Fruit fly (Drosophila melanogaster) whole organism, embryonic: ENCODE data around the gene CG3348.
A peak's percentile ranks its signal among the peaks of the same experiment; 100 is the strongest.

Experiments
- CG11695 ChIP-seq: fragments of 200-800 bp; sonication (Bioruptor generic); IDR thresholded peaks from 3 replicates; pipeline ENCODE4 v1.3.6; 2022; ENCODE audit warnings: missing biosample characterization, missing genetic modification characterization
- CG12071 ChIP-seq: fragments of 200-800 bp; sonication (Bioruptor generic); optimal IDR thresholded peaks from 3 replicates; lab custom pipeline; 2018; ENCODE audit warnings: missing biosample characterization, mild to moderate bottlenecking, missing genetic modification characterization
- CG12769 ChIP-seq: fragments of 200-800 bp; sonication (Bioruptor generic); optimal IDR thresholded peaks from 2 replicates; lab custom pipeline; 2019; ENCODE audit warnings: missing biosample characterization, mild to moderate bottlenecking, missing genetic modification characterization, moderate library complexity
- CG12942 ChIP-seq: fragments of 200-800 bp; sonication (Bioruptor generic); optimal IDR thresholded peaks from 3 replicates; lab custom pipeline; 2016; ENCODE audit warnings: missing biosample characterization, missing genetic modification characterization
- CG17359 ChIP-seq: fragments of 200-800 bp; sonication (Bioruptor generic); optimal IDR thresholded peaks from 3 replicates; lab custom pipeline; 2018; ENCODE audit warnings: missing biosample characterization, mild to moderate bottlenecking, missing genetic modification characterization, moderate library complexity
- CG17612 ChIP-seq: fragments of 200-800 bp; sonication (Bioruptor generic); IDR thresholded peaks from 2 replicates; pipeline ENCODE4 v1.3.6; 2022; ENCODE audit warnings: missing biosample characterization, missing genetic modification characterization
- CG2129 ChIP-seq: fragments of 200-800 bp; sonication (Bioruptor generic); IDR thresholded peaks from 2 replicates; pipeline ENCODE4 v1.3.6; 2022; ENCODE audit warnings: missing biosample characterization, missing genetic modification characterization; ENCODE audit not compliant: partially characterized antibody
- CG43689 ChIP-seq: fragments of 200-800 bp; sonication (Bioruptor generic); IDR thresholded peaks from 2 replicates; pipeline ENCODE4 v1.3.6; 2022; ENCODE audit warnings: missing biosample characterization, missing genetic modification characterization
- CG4404 ChIP-seq: fragments of 200-800 bp; sonication (Bioruptor generic); IDR thresholded peaks from 2 replicates; pipeline ENCODE4 v1.3.6; 2022; ENCODE audit warnings: missing biosample characterization, missing genetic modification characterization
- CG6813 ChIP-seq: fragments of 200-800 bp; sonication (Bioruptor generic); optimal IDR thresholded peaks from 2 replicates; lab custom pipeline; 2017; ENCODE audit warnings: missing biosample characterization, missing genetic modification characterization, mild to moderate bottlenecking, moderate library complexity, missing genetic modification reagents
- CG7745 ChIP-seq: fragments of 200-800 bp; sonication (Bioruptor generic); optimal IDR thresholded peaks from 2 replicates; lab custom pipeline; 2018; ENCODE audit warnings: missing biosample characterization, mild to moderate bottlenecking, missing genetic modification characterization, moderate library complexity
- CG7786 ChIP-seq: fragments of 200-800 bp; sonication (Bioruptor generic); optimal IDR thresholded peaks from 2 replicates; lab custom pipeline; 2016; ENCODE audit warnings: missing biosample characterization, missing genetic modification characterization
- CG7839 ChIP-seq: fragments of 200-800 bp; sonication (Bioruptor generic); optimal IDR thresholded peaks from 3 replicates; lab custom pipeline; 2018; ENCODE audit warnings: missing biosample characterization, mild to moderate bottlenecking, missing genetic modification characterization, moderate library complexity
- CG8290 ChIP-seq, 3 experiments: fragments of 200-800 bp; sonication (Bioruptor generic); optimal IDR thresholded peaks; 2 replicates each; lab custom pipeline; 2016 to 2019; ENCODE audit warnings: missing biosample characterization in 3 of 3, missing genetic modification characterization in 3 of 3, mild to moderate bottlenecking in 2 of 3, moderate library complexity in 1 of 3
- CG8388 ChIP-seq: fragments of 200-800 bp; sonication (Bioruptor generic); optimal IDR thresholded peaks from 2 replicates; lab custom pipeline; 2019; ENCODE audit warnings: missing biosample characterization, mild to moderate bottlenecking, missing genetic modification characterization, moderate library complexity
- CG8478 ChIP-seq: fragments of >200 bp; optimal IDR thresholded peaks from 2 replicates; lab custom pipeline; 2018
- CG8924 ChIP-seq: fragments of 200-800 bp; optimal IDR thresholded peaks from 3 replicates; lab custom pipeline; 2019; ENCODE audit warnings: missing biosample characterization, mild to moderate bottlenecking, missing genetic modification characterization, moderate library complexity
- CG9797 ChIP-seq: fragments of 200-800 bp; sonication (Bioruptor generic); optimal IDR thresholded peaks from 3 replicates; lab custom pipeline; 2018; ENCODE audit warnings: missing biosample characterization, mild to moderate bottlenecking, missing genetic modification characterization
- Drgx ChIP-seq: fragments of 200-800 bp; sonication (Bioruptor generic); IDR thresholded peaks from 2 replicates; pipeline ENCODE4 v1.3.6; 2022; ENCODE audit warnings: missing biosample characterization, missing genetic modification characterization
- Eip74EF ChIP-seq, 2 experiments: fragments of 200-800 bp in 1 of 2; fragments of >200 bp in 1 of 2; sonication (Bioruptor generic) in 1 of 2; optimal IDR thresholded peaks; 2 replicates each; lab custom pipeline; 2017 to 2019; ENCODE audit warnings: missing biosample characterization in 2 of 2, missing genetic modification characterization in 2 of 2, mild to moderate bottlenecking in 1 of 2, moderate library complexity in 1 of 2
- H2.0 ChIP-seq: fragments of 200-800 bp; sonication (Bioruptor generic); IDR thresholded peaks from 2 replicates; pipeline ENCODE4 v1.3.6; 2022; ENCODE audit warnings: missing biosample characterization, missing genetic modification characterization
- HLH54F ChIP-seq: fragments of 200-800 bp; sonication (Bioruptor generic); optimal IDR thresholded peaks from 3 replicates; lab custom pipeline; 2016; ENCODE audit warnings: missing biosample characterization, missing genetic modification characterization
- Hr39 ChIP-seq: fragments of >200 bp; optimal IDR thresholded peaks from 2 replicates; lab custom pipeline; 2017
- Hr78 ChIP-seq, 2 experiments: fragments of 200-800 bp in 1 of 2; fragments of >200 bp in 1 of 2; sonication (Bioruptor generic) in 1 of 2; optimal IDR thresholded peaks; 2 replicates each; lab custom pipeline; 2017 to 2019; ENCODE audit warnings: missing biosample characterization in 2 of 2, missing genetic modification characterization in 2 of 2, mild to moderate bottlenecking in 1 of 2, moderate library complexity in 1 of 2
- MTF-1 ChIP-seq: fragments of 200-800 bp; sonication (Bioruptor generic); optimal IDR thresholded peaks from 2 replicates; lab custom pipeline; 2018; ENCODE audit warnings: missing biosample characterization, mild to moderate bottlenecking, missing genetic modification characterization, borderline replicate concordance
- NfI ChIP-seq: fragments of 200-800 bp; sonication (Bioruptor generic); optimal IDR thresholded peaks from 3 replicates; lab custom pipeline; 2018; ENCODE audit warnings: missing biosample characterization, mild to moderate bottlenecking, missing genetic modification characterization, moderate library complexity
- Ravus ChIP-seq: fragments of 200-800 bp; sonication (Bioruptor generic); IDR thresholded peaks from 2 replicates; pipeline ENCODE4 v1.3.6; 2022; ENCODE audit warnings: missing biosample characterization, missing genetic modification characterization
- Sin3A ChIP-seq: fragments of >200 bp; optimal IDR thresholded peaks from 2 replicates; lab custom pipeline; 2018
- Sox100B ChIP-seq: fragments of 200-800 bp; sonication (Bioruptor generic); optimal IDR thresholded peaks from 3 replicates; lab custom pipeline; 2018; ENCODE audit warnings: missing biosample characterization, mild to moderate bottlenecking, missing genetic modification characterization
- Trl ChIP-seq, 3 experiments: fragments of >200 bp in 2 of 3; fragments of 200-800 bp in 1 of 3; sonication (Bioruptor generic) in 1 of 3; optimal IDR thresholded peaks; 2 replicates in 1 of 3; 3 replicates in 2 of 3; lab custom pipeline; 2016 to 2017; ENCODE audit warnings: missing biosample characterization in 1 of 3, missing genetic modification characterization in 1 of 3
- Vsx1 ChIP-seq: fragments of 200-800 bp; sonication (Bioruptor generic); optimal IDR thresholded peaks from 2 replicates; lab custom pipeline; 2017; ENCODE audit warnings: missing biosample characterization, mild to moderate bottlenecking, missing genetic modification characterization, missing genetic modification reagents
- caup ChIP-seq: fragments of 200-800 bp; sonication (Bioruptor generic); optimal IDR thresholded peaks from 3 replicates; lab custom pipeline; 2017; ENCODE audit warnings: missing biosample characterization, mild to moderate bottlenecking, missing genetic modification characterization, moderate library complexity; ENCODE audit not compliant: severe bottlenecking
- ci ChIP-seq: fragments of 200-800 bp; sonication (Bioruptor generic); IDR thresholded peaks from 3 replicates; pipeline ENCODE4 v1.3.6; 2022; ENCODE audit warnings: missing biosample characterization, missing genetic modification characterization
- crp ChIP-seq, 2 experiments: fragments of 200-800 bp; sonication (Bioruptor generic); optimal IDR thresholded peaks; 2 replicates in 1 of 2; 3 replicates in 1 of 2; lab custom pipeline; 2017; ENCODE audit warnings: missing biosample characterization in 2 of 2, missing genetic modification characterization in 2 of 2, mild to moderate bottlenecking in 1 of 2, moderate library complexity in 1 of 2
- da ChIP-seq: fragments of 200-800 bp; sonication (Bioruptor generic); optimal IDR thresholded peaks from 2 replicates; lab custom pipeline; 2016; ENCODE audit warnings: missing biosample characterization, missing genetic modification characterization
- dm ChIP-seq: fragments of 200-800 bp; sonication (Bioruptor generic); optimal IDR thresholded peaks from 3 replicates; lab custom pipeline; 2016; ENCODE audit warnings: missing biosample characterization, missing genetic modification characterization
- ewg ChIP-seq: fragments of 200-800 bp; sonication (Bioruptor generic); optimal IDR thresholded peaks from 3 replicates; lab custom pipeline; 2017; ENCODE audit warnings: mild to moderate bottlenecking, missing biosample characterization, missing genetic modification reagents, missing genetic modification characterization
- fd96Cb ChIP-seq: fragments of 200-800 bp; sonication (Bioruptor generic); optimal IDR thresholded peaks from 2 replicates; lab custom pipeline; 2018; ENCODE audit warnings: missing biosample characterization, mild to moderate bottlenecking, missing genetic modification characterization, moderate library complexity
- gem ChIP-seq: fragments of 200-800 bp; sonication (Bioruptor generic); optimal IDR thresholded peaks from 2 replicates; lab custom pipeline; 2019; ENCODE audit warnings: missing biosample characterization, mild to moderate bottlenecking, missing genetic modification characterization, moderate library complexity
- gsb ChIP-seq: fragments of 200-800 bp; sonication (Bioruptor generic); IDR thresholded peaks from 2 replicates; pipeline ENCODE4 v1.3.6; 2022; ENCODE audit warnings: missing biosample characterization, missing genetic modification characterization
- hth ChIP-seq: fragments of >200 bp; optimal IDR thresholded peaks from 2 replicates; lab custom pipeline; 2017; ENCODE audit warnings: inconsistent platforms
- klu ChIP-seq: fragments of 200-800 bp; sonication (Bioruptor generic); IDR thresholded peaks from 2 replicates; pipeline ENCODE4 v1.3.6; 2022; ENCODE audit warnings: missing biosample characterization, missing genetic modification characterization
- lbe ChIP-seq: fragments of 200-800 bp; sonication (Bioruptor generic); optimal IDR thresholded peaks from 2 replicates; lab custom pipeline; 2016; ENCODE audit warnings: missing biosample characterization, mild to moderate bottlenecking, missing genetic modification characterization
- nerfin-2 ChIP-seq: fragments of 200-800 bp; sonication (Bioruptor generic); IDR thresholded peaks from 2 replicates; pipeline ENCODE4 v1.3.6; 2022; ENCODE audit warnings: missing biosample characterization, missing genetic modification characterization; ENCODE audit not compliant: partially characterized antibody
- org-1 ChIP-seq: fragments of 200-800 bp; sonication (Bioruptor generic); optimal IDR thresholded peaks from 2 replicates; lab custom pipeline; 2017; ENCODE audit warnings: missing biosample characterization, missing genetic modification characterization
- otp ChIP-seq: fragments of 200-800 bp; sonication (Bioruptor generic); IDR thresholded peaks from 3 replicates; pipeline ENCODE4, ENCODE4 v1.3.6; 2022; ENCODE audit warnings: missing biosample characterization, missing genetic modification characterization
- schlank ChIP-seq: fragments of 200-800 bp; sonication (Bioruptor generic); optimal IDR thresholded peaks from 2 replicates; lab custom pipeline; 2018; ENCODE audit warnings: missing biosample characterization, mild to moderate bottlenecking, missing genetic modification characterization
- sim ChIP-seq: fragments of 200-800 bp; sonication (Bioruptor generic); IDR thresholded peaks from 2 replicates; pipeline ENCODE4 v1.3.6; 2022; ENCODE audit warnings: missing biosample characterization, missing genetic modification characterization
- tio ChIP-seq: fragments of 200-800 bp; sonication (Bioruptor generic); optimal IDR thresholded peaks from 2 replicates; lab custom pipeline; 2017; ENCODE audit warnings: missing biosample characterization, missing genetic modification characterization, inconsistent platforms
- toy ChIP-seq: fragments of 200-800 bp; sonication (Bioruptor generic); IDR thresholded peaks from 2 replicates; pipeline ENCODE4 v1.3.6; 2022; ENCODE audit warnings: missing biosample characterization, missing genetic modification characterization
- wdn ChIP-seq: fragments of 200-800 bp; sonication (Bioruptor generic); IDR thresholded peaks from 2 replicates; pipeline ENCODE4 v1.3.6; 2022; ENCODE audit warnings: missing biosample characterization, missing genetic modification characterization

Gene CG3348

dm6 chr3R:27245401-27245757 lies 46.6 kb downstream of the CG3348 start (continued):
- TF ChIP-seq CG9797 (GFP tag; lab: Kevin White, UChicago) (no peak), CG12071 (GFP tag; lab: Kevin White, UChicago) (no peak), ci (GFP tag; lab: Robert Waterston, UW) (peak; percentile 52; the same call in 1 of the 3 replicates), Drgx (GFP tag; lab: Robert Waterston, UW) (no peak), CG12942 (no peak), toy (GFP tag; lab: Robert Waterston, UW) (no peak), CG7786 (no peak), CG43689 (GFP tag; lab: Robert Waterston, UW) (no peak), CG12769 (no peak), dm (GFP tag; lab: Kevin White, UChicago) (no peak), Trl (optimal IDR thresholded peaks at IDR 0.05; lab: Kevin White, UChicago) (peak in 1 of 2 experiments; percentile 23), Trl (GFP tag; optimal IDR thresholded peaks at IDR 0.05; lab: Kevin White, UChicago) (no peak), CG7745 (tag; lab: Kevin White, UChicago) (no peak), CG8388 (GFP tag; lab: Kevin White, UChicago) (no peak), hth (lab: Kevin White, UChicago) (no peak), crp (GFP tag; optimal IDR thresholded peaks at IDR 0.05; lab: Kevin White, UChicago) (no peak), tio (GFP tag; lab: Kevin White, UChicago) (no peak), caup (no peak), H2.0 (GFP tag; lab: Robert Waterston, UW) (no peak), Sox100B (no peak), schlank (tag; lab: Kevin White, UChicago) (no peak), CG11695 (GFP tag; lab: Robert Waterston, UW) (no peak), CG17612 (GFP tag; lab: Robert Waterston, UW) (no peak), Sin3A (lab: Kevin White, UChicago) (peak; percentile 0), CG8478 (lab: Kevin White, UChicago) (peak; percentile 91), wdn (GFP tag; lab: Robert Waterston, UW) (no peak), gsb (GFP tag; lab: Robert Waterston, UW) (no peak), da (GFP tag; lab: Kevin White, UChicago) (no peak), NfI (GFP tag; lab: Kevin White, UChicago) (no peak), ewg (no peak), Hr78 (GFP tag; optimal IDR thresholded peaks at IDR 0.05; lab: Kevin White, UChicago) (no peak), Vsx1 (GFP tag; lab: Kevin White, UChicago) (no peak), sim (GFP tag; lab: Robert Waterston, UW) (no peak), fd96Cb (no peak), Hr39 (lab: Kevin White, UChicago) (no peak), CG4404 (GFP tag; lab: Robert Waterston, UW) (no peak), CG7839 (no peak), CG6813 (GFP tag; lab: Kevin White, UChicago) (no peak), lbe (GFP tag; lab: Kevin White, UChicago) (no peak), CG8924 (tag; lab: Kevin White, UChicago) (no peak), otp (no peak), CG17359 (tag; lab: Kevin White, UChicago) (no peak), nerfin-2 (GFP tag; lab: Robert Waterston, UW) (no peak), klu (GFP tag; lab: Robert Waterston, UW) (no peak), CG2129 (GFP tag; lab: Robert Waterston, UW) (no peak), MTF-1 (GFP tag; lab: Kevin White, UChicago) (no peak), gem (tag; lab: Kevin White, UChicago) (no peak), org-1 (GFP tag; lab: Kevin White, UChicago) (no peak), Ravus (GFP tag; lab: Robert Waterston, UW) (no peak), HLH54F (no peak), CG8290 (GFP tag; optimal IDR thresholded peaks at IDR 0.05; lab: Kevin White, UChicago) (no peak), CG8290 (tag; optimal IDR thresholded peaks at IDR 0.05; lab: Kevin White, UChicago) (no peak), Eip74EF (GFP tag; optimal IDR thresholded peaks at IDR 0.05; lab: Kevin White, UChicago) (no peak)
